Fruit fly (Drosophila melanogaster) whole organism, embryonic: Measurements from ENCODE around the gene CG31089.

Experiments
- Atf6 ChIP-seq: fragments of 200-800 bp; sonication (Bioruptor generic); IDR thresholded peaks from 2 replicates; pipeline ENCODE4 v1.3.6; 2022; ENCODE audit warnings: missing biosample characterization, missing genetic modification characterization
- CG10321 ChIP-seq: fragments of 200-800 bp; sonication (Bioruptor generic); IDR thresholded peaks from 2 replicates; pipeline ENCODE4 v1.3.6; 2022; ENCODE audit warnings: missing biosample characterization, missing genetic modification characterization
- CG10462 ChIP-seq: fragments of 200-800 bp; sonication (Bioruptor generic); optimal IDR thresholded peaks from 2 replicates; lab custom pipeline; 2016; ENCODE audit warnings: missing biosample characterization, missing genetic modification characterization
- CG11398 ChIP-seq: fragments of 200-800 bp; sonication (Bioruptor generic); optimal IDR thresholded peaks from 2 replicates; lab custom pipeline; 2016; ENCODE audit warnings: missing biosample characterization, missing genetic modification characterization
- CG12071 ChIP-seq: fragments of 200-800 bp; sonication (Bioruptor generic); optimal IDR thresholded peaks from 3 replicates; lab custom pipeline; 2018; ENCODE audit warnings: missing biosample characterization, mild to moderate bottlenecking, missing genetic modification characterization
- CG12299 ChIP-seq: fragments of 200-800 bp; sonication (Bioruptor generic); optimal IDR thresholded peaks from 2 replicates; lab custom pipeline; 2018; ENCODE audit warnings: missing biosample characterization, mild to moderate bottlenecking, missing genetic modification characterization
- CG12942 ChIP-seq: fragments of 200-800 bp; sonication (Bioruptor generic); optimal IDR thresholded peaks from 3 replicates; lab custom pipeline; 2016; ENCODE audit warnings: missing biosample characterization, missing genetic modification characterization
- CG13894 ChIP-seq: fragments of 200-800 bp; sonication (Bioruptor generic); optimal IDR thresholded peaks from 3 replicates; lab custom pipeline; 2018; ENCODE audit warnings: missing biosample characterization, mild to moderate bottlenecking, missing genetic modification characterization, moderate library complexity
- CG16813 ChIP-seq: fragments of 200-800 bp; sonication (Bioruptor generic); IDR thresholded peaks from 3 replicates; pipeline ENCODE4 v1.3.6; 2022; ENCODE audit warnings: missing biosample characterization, missing genetic modification characterization; ENCODE audit not compliant: partially characterized antibody
- CG17359 ChIP-seq: fragments of 200-800 bp; sonication (Bioruptor generic); optimal IDR thresholded peaks from 3 replicates; lab custom pipeline; 2018; ENCODE audit warnings: missing biosample characterization, mild to moderate bottlenecking, missing genetic modification characterization, moderate library complexity
- CG17361 ChIP-seq: fragments of 200-800 bp; sonication (Bioruptor generic); IDR thresholded peaks from 3 replicates; pipeline ENCODE4 v1.3.6; 2022; ENCODE audit warnings: missing biosample characterization, missing genetic modification characterization
- CG17568 ChIP-seq: fragments of 200-800 bp; sonication (Bioruptor generic); optimal IDR thresholded peaks from 2 replicates; lab custom pipeline; 2018; ENCODE audit warnings: missing biosample characterization, mild to moderate bottlenecking, missing genetic modification characterization, moderate library complexity
- CG2199 ChIP-seq: fragments of 200-800 bp; sonication (Bioruptor generic); IDR thresholded peaks from 3 replicates; pipeline ENCODE4 v1.3.6; 2022; ENCODE audit warnings: missing biosample characterization, missing genetic modification characterization
- CG2889 ChIP-seq: fragments of 200-800 bp; sonication (Bioruptor generic); IDR thresholded peaks from 3 replicates; pipeline ENCODE4 v1.3.6; 2022; ENCODE audit warnings: missing biosample characterization, missing genetic modification characterization
- CG30020 ChIP-seq: fragments of 200-800 bp; optimal IDR thresholded peaks from 2 replicates; lab custom pipeline; 2019; ENCODE audit warnings: missing biosample characterization, mild to moderate bottlenecking, missing genetic modification characterization, moderate library complexity
- CG31365 ChIP-seq: fragments of 200-800 bp; sonication (Bioruptor generic); optimal IDR thresholded peaks from 2 replicates; lab custom pipeline; 2018; ENCODE audit warnings: missing biosample characterization, mild to moderate bottlenecking, missing genetic modification characterization
- CG7928 ChIP-seq: fragments of 200-800 bp; sonication (Bioruptor generic); optimal IDR thresholded peaks from 2 replicates; lab custom pipeline; 2017; ENCODE audit warnings: missing biosample characterization, mild to moderate bottlenecking, missing genetic modification characterization
- CG9797 ChIP-seq: fragments of 200-800 bp; sonication (Bioruptor generic); optimal IDR thresholded peaks from 3 replicates; lab custom pipeline; 2018; ENCODE audit warnings: missing biosample characterization, mild to moderate bottlenecking, missing genetic modification characterization
- CrebB ChIP-seq: fragments of 200-800 bp; sonication (Bioruptor generic); optimal IDR thresholded peaks from 3 replicates; lab custom pipeline; 2018; ENCODE audit warnings: missing biosample characterization, mild to moderate bottlenecking, missing genetic modification characterization
- D ChIP-seq, 2 experiments: fragments of 200-800 bp in 1 of 2; fragments of >200 bp in 1 of 2; sonication (Bioruptor generic) in 1 of 2; optimal IDR thresholded peaks; 2 replicates in 1 of 2; 3 replicates in 1 of 2; lab custom pipeline; 2017; ENCODE audit warnings: mild to moderate bottlenecking in 1 of 2, missing biosample characterization in 1 of 2, missing genetic modification characterization in 1 of 2, missing genetic modification reagents in 1 of 2
- Dad ChIP-seq: fragments of 200-800 bp; sonication (Bioruptor generic); optimal IDR thresholded peaks from 3 replicates; lab custom pipeline; 2016; ENCODE audit warnings: missing biosample characterization, missing genetic modification characterization
- Dfd ChIP-seq, 2 experiments: fragments of >200 bp; optimal IDR thresholded peaks; 2 replicates each; lab custom pipeline; 2017; ENCODE audit warnings: missing biosample characterization in 2 of 2, missing genetic modification characterization in 2 of 2
- Eip74EF ChIP-seq, 2 experiments: fragments of 200-800 bp in 1 of 2; fragments of >200 bp in 1 of 2; sonication (Bioruptor generic) in 1 of 2; optimal IDR thresholded peaks; 2 replicates each; lab custom pipeline; 2017 to 2019; ENCODE audit warnings: missing biosample characterization in 2 of 2, missing genetic modification characterization in 2 of 2, mild to moderate bottlenecking in 1 of 2, moderate library complexity in 1 of 2
- Hmx ChIP-seq: fragments of 200-800 bp; sonication (Bioruptor generic); optimal IDR thresholded peaks from 2 replicates; lab custom pipeline; 2016; ENCODE audit warnings: missing biosample characterization, missing genetic modification characterization
- Hr39 ChIP-seq: fragments of >200 bp; optimal IDR thresholded peaks from 2 replicates; lab custom pipeline; 2017
- Oli ChIP-seq: fragments of 200-800 bp; sonication (Bioruptor generic); optimal IDR thresholded peaks from 2 replicates; lab custom pipeline; 2018; ENCODE audit warnings: missing biosample characterization, mild to moderate bottlenecking, missing genetic modification characterization, moderate library complexity
- Ptx1 ChIP-seq: fragments of 200-800 bp; sonication (Bioruptor generic); IDR thresholded peaks from 2 replicates; pipeline ENCODE4 v1.3.6; 2022; ENCODE audit warnings: missing biosample characterization, missing genetic modification characterization
- Six4 ChIP-seq: fragments of 200-800 bp; sonication (Bioruptor generic); optimal IDR thresholded peaks from 2 replicates; lab custom pipeline; 2016; ENCODE audit warnings: missing biosample characterization, missing genetic modification characterization
- cas ChIP-seq: fragments of 200-800 bp; sonication (Bioruptor generic); IDR thresholded peaks from 2 replicates; pipeline ENCODE4 v1.3.6; 2022; ENCODE audit warnings: missing biosample characterization, missing genetic modification characterization
- dysf ChIP-seq: fragments of 200-800 bp; sonication (Bioruptor generic); IDR thresholded peaks from 3 replicates; pipeline ENCODE4 v1.3.6; 2022; ENCODE audit warnings: missing biosample characterization, missing genetic modification characterization
- en ChIP-seq: fragments of 200-800 bp; sonication (Bioruptor generic); optimal IDR thresholded peaks from 2 replicates; lab custom pipeline; 2016; ENCODE audit warnings: missing biosample characterization, missing genetic modification characterization
- fru ChIP-seq: fragments of >200 bp; optimal IDR thresholded peaks from 2 replicates; lab custom pipeline; 2017
- gce ChIP-seq: fragments of 200-800 bp; sonication (Bioruptor generic); IDR thresholded peaks from 3 replicates; pipeline ENCODE4 v1.3.6; 2022; ENCODE audit warnings: missing biosample characterization, missing genetic modification characterization
- grau ChIP-seq: fragments of 200-800 bp; optimal IDR thresholded peaks from 3 replicates; lab custom pipeline; 2019; ENCODE audit warnings: missing biosample characterization, mild to moderate bottlenecking, missing genetic modification characterization, moderate library complexity
- ind ChIP-seq: fragments of 200-800 bp; sonication (Bioruptor generic); optimal IDR thresholded peaks from 3 replicates; lab custom pipeline; 2016; ENCODE audit warnings: missing biosample characterization, missing genetic modification characterization
- lab ChIP-seq: fragments of 200-800 bp; sonication (Bioruptor generic); optimal IDR thresholded peaks from 3 replicates; lab custom pipeline; 2017; ENCODE audit warnings: missing biosample characterization, missing genetic modification characterization, mild to moderate bottlenecking, moderate library complexity, missing genetic modification reagents
- maf-S ChIP-seq: fragments of 200-800 bp; sonication (Bioruptor generic); optimal IDR thresholded peaks from 2 replicates; lab custom pipeline; 2016; ENCODE audit warnings: missing biosample characterization, missing genetic modification characterization
- nau ChIP-seq: fragments of 200-800 bp; sonication (Bioruptor generic); optimal IDR thresholded peaks from 3 replicates; lab custom pipeline; 2017; ENCODE audit warnings: missing biosample characterization, mild to moderate bottlenecking, missing genetic modification characterization, missing genetic modification reagents
- nmo ChIP-seq: fragments of 200-800 bp; sonication (Bioruptor generic); optimal IDR thresholded peaks from 2 replicates; lab custom pipeline; 2018; ENCODE audit warnings: missing biosample characterization, mild to moderate bottlenecking, missing genetic modification characterization, moderate library complexity
- pan ChIP-seq, 4 experiments: fragments of >200 bp in 3 of 4; fragments of 200-800 bp in 1 of 4; sonication (Bioruptor generic) in 1 of 4; optimal IDR thresholded peaks in 3 of 4; IDR thresholded peaks in 1 of 4; 2 replicates each; pipeline versions ENCODE4 v1.3.6 to Lab custom; 2017 to 2022; ENCODE audit warnings: missing biosample characterization in 2 of 4, missing genetic modification characterization in 2 of 4, mixed read lengths in 1 of 4
- row ChIP-seq: fragments of 200-800 bp; sonication (Bioruptor generic); IDR thresholded peaks from 3 replicates; pipeline ENCODE4 v1.3.6; 2022; ENCODE audit warnings: missing biosample characterization, missing genetic modification characterization
- sim ChIP-seq: fragments of 200-800 bp; sonication (Bioruptor generic); IDR thresholded peaks from 2 replicates; pipeline ENCODE4 v1.3.6; 2022; ENCODE audit warnings: missing biosample characterization, missing genetic modification characterization
- tx ChIP-seq: fragments of 200-800 bp; sonication (Bioruptor generic); optimal IDR thresholded peaks from 2 replicates; lab custom pipeline; 2016; ENCODE audit warnings: missing biosample characterization, missing genetic modification characterization

CG31089 gene

dm6 chr3R:25879324-25879766 is 23.1 kb upstream of the CG31089 start (continued):
- TF ChIP-seq nau (GFP tag; lab: Kevin White, UChicago) (peak; percentile 13), cas (GFP tag; lab: Robert Waterston, UW) (0 out of 2 replicates have a peak, but pooled peaks have one; percentile 35), CG7928 (GFP tag; lab: Kevin White, UChicago) (no peak), CrebB (tag; lab: Kevin White, UChicago) (peak; percentile 58), CG9797 (no peak), Atf6 (GFP tag; lab: Robert Waterston, UW) (peak; percentile 65; the same call in 1 of the 2 replicates), Dad (GFP tag; lab: Kevin White, UChicago) (peak; percentile 47), Oli (tag; lab: Kevin White, UChicago) (peak; percentile 84), maf-S (GFP tag; lab: Kevin White, UChicago) (no peak), grau (peak; percentile 84), CG13894 (peak; percentile 22), CG12299 (no peak), Hr39 (lab: Kevin White, UChicago) (no peak), CG17359 (tag; lab: Kevin White, UChicago) (peak; percentile 89), tx (peak; percentile 69), dysf (GFP tag; lab: Robert Waterston, UW) (peak; percentile 90; the same call in 2 of the 3 replicates), CG31365 (tag; lab: Kevin White, UChicago) (peak; percentile 56), lab (peak; percentile 79), Ptx1 (GFP tag; lab: Robert Waterston, UW) (peak; percentile 88), fru (no peak), pan (optimal IDR thresholded peaks at IDR 0.05; lab: Kevin White, UChicago) (no peak), pan (GFP tag; optimal IDR thresholded peaks at IDR 0.05 in 1 of 2, IDR thresholded peaks at IDR 0.05 in 1 of 2) (peak in 1 of 2 experiments; percentile 85), Six4 (GFP tag; lab: Kevin White, UChicago) (peak; percentile 73), ind (peak; percentile 77), Hmx (GFP tag; lab: Kevin White, UChicago) (peak; percentile 64), CG12071 (GFP tag; lab: Kevin White, UChicago) (peak; percentile 74), CG17568 (GFP tag; lab: Kevin White, UChicago) (peak; percentile 54), en (no peak), Eip74EF (GFP tag; optimal IDR thresholded peaks at IDR 0.05; lab: Kevin White, UChicago) (peak in 1 of 2 experiments; percentile 67), CG10462 (GFP tag; lab: Kevin White, UChicago) (no peak), CG16813 (GFP tag; lab: Robert Waterston, UW) (no peak), CG12942 (GFP tag; lab: Kevin White, UChicago) (peak; percentile 64), CG17361 (GFP tag; lab: Robert Waterston, UW) (peak; percentile 81), sim (GFP tag; lab: Robert Waterston, UW) (peak; percentile 60; the same call in 1 of the 2 replicates), CG30020 (tag; lab: Kevin White, UChicago) (no peak), nmo (GFP tag; lab: Kevin White, UChicago) (peak; percentile 88), CG2889 (GFP tag; lab: Robert Waterston, UW) (no peak), gce (GFP tag; lab: Robert Waterston, UW) (peak; percentile 56; the same call in 1 of the 3 replicates), CG10321 (no peak), D (optimal IDR thresholded peaks at IDR 0.05; lab: Kevin White, UChicago) (no peak), D (GFP tag; optimal IDR thresholded peaks at IDR 0.05; lab: Kevin White, UChicago) (peak; percentile 80), Dfd (GFP tag; optimal IDR thresholded peaks at IDR 0.05; lab: Kevin White, UChicago) (no peak), row (GFP tag; lab: Robert Waterston, UW) (peak; percentile 87), CG11398 (GFP tag; lab: Kevin White, UChicago) (peak; percentile 13), CG2199 (0 out of 3 replicates have a peak, but pooled peaks have one; percentile 61)
